Fruit fly (Drosophila melanogaster) whole organism, embryonic: ENCODE measurements around the gene Atac2.

Source experiments
- CG10565 ChIP-seq: fragments of 200-800 bp; sonication (Bioruptor generic); optimal IDR thresholded peaks from 3 replicates; lab custom pipeline; 2016; ENCODE audit warnings: missing biosample characterization, mild to moderate bottlenecking, missing genetic modification characterization
- CG10959 ChIP-seq: fragments of 200-800 bp; sonication (Bioruptor generic); IDR thresholded peaks from 2 replicates; pipeline ENCODE4 v1.3.6; 2022; ENCODE audit warnings: missing biosample characterization, missing genetic modification characterization
- CG10979 ChIP-seq: fragments of 200-800 bp; sonication (Bioruptor generic); optimal IDR thresholded peaks from 2 replicates; lab custom pipeline; 2018; ENCODE audit warnings: missing biosample characterization, mild to moderate bottlenecking, missing genetic modification characterization, moderate library complexity
- CG11085 ChIP-seq: fragments of 200-800 bp; sonication (Bioruptor generic); IDR thresholded peaks from 2 replicates; pipeline ENCODE4 v1.3.6; 2022; ENCODE audit warnings: missing biosample characterization, missing genetic modification characterization
- CG12155 ChIP-seq: fragments of 200-800 bp; sonication (Bioruptor generic); optimal IDR thresholded peaks from 3 replicates; lab custom pipeline; 2016; ENCODE audit warnings: missing biosample characterization, missing genetic modification characterization
- CG13775 ChIP-seq: fragments of 200-800 bp; sonication (Bioruptor generic); optimal IDR thresholded peaks from 3 replicates; lab custom pipeline; 2017; ENCODE audit warnings: missing biosample characterization, mild to moderate bottlenecking, missing genetic modification characterization
- CG15269 ChIP-seq: fragments of 200-800 bp; sonication (Bioruptor generic); optimal IDR thresholded peaks from 2 replicates; lab custom pipeline; 2018; ENCODE audit warnings: missing biosample characterization, mild to moderate bottlenecking, missing genetic modification characterization, moderate library complexity
- CG1603 ChIP-seq: fragments of 200-800 bp; sonication (Bioruptor generic); optimal IDR thresholded peaks from 2 replicates; lab custom pipeline; 2019; ENCODE audit warnings: missing biosample characterization, mild to moderate bottlenecking, missing genetic modification characterization, moderate library complexity
- CG17802 ChIP-seq: fragments of 200-800 bp; sonication (Bioruptor generic); optimal IDR thresholded peaks from 2 replicates; lab custom pipeline; 2018; ENCODE audit warnings: missing biosample characterization, mild to moderate bottlenecking, missing genetic modification characterization, moderate library complexity
- CG2120 ChIP-seq: fragments of 200-800 bp; sonication (Bioruptor generic); optimal IDR thresholded peaks from 3 replicates; lab custom pipeline; 2016; ENCODE audit warnings: missing biosample characterization, missing genetic modification characterization
- CG32532 ChIP-seq: fragments of 200-800 bp; sonication (Bioruptor generic); IDR thresholded peaks from 2 replicates; pipeline ENCODE4 v1.3.6; 2022; ENCODE audit warnings: missing biosample characterization, missing genetic modification characterization
- CG3407 ChIP-seq: fragments of 200-800 bp; sonication (Bioruptor generic); optimal IDR thresholded peaks from 2 replicates; lab custom pipeline; 2018; ENCODE audit warnings: missing biosample characterization, mild to moderate bottlenecking, missing genetic modification characterization
- CG3995 ChIP-seq: fragments of 200-800 bp; sonication (Bioruptor generic); optimal IDR thresholded peaks from 3 replicates; lab custom pipeline; 2016; ENCODE audit warnings: missing biosample characterization, missing genetic modification characterization
- CG4854 ChIP-seq: fragments of 200-800 bp; sonication (Bioruptor generic); optimal IDR thresholded peaks from 2 replicates; lab custom pipeline; 2016; ENCODE audit warnings: missing biosample characterization, missing genetic modification characterization, inconsistent platforms
- CG8944 ChIP-seq: fragments of 200-800 bp; sonication (Bioruptor generic); optimal IDR thresholded peaks from 3 replicates; lab custom pipeline; 2016; ENCODE audit warnings: missing biosample characterization, missing genetic modification characterization
- CG9727 ChIP-seq: fragments of 200-800 bp; sonication (Bioruptor generic); optimal IDR thresholded peaks from 3 replicates; lab custom pipeline; 2017; ENCODE audit warnings: missing biosample characterization, mild to moderate bottlenecking, missing genetic modification characterization
- Deaf1 ChIP-seq: fragments of 200-800 bp; optimal IDR thresholded peaks from 3 replicates; lab custom pipeline; 2019; ENCODE audit warnings: missing biosample characterization, mild to moderate bottlenecking, missing genetic modification characterization, moderate library complexity
- Dfd ChIP-seq, 2 experiments: fragments of >200 bp; optimal IDR thresholded peaks; 2 replicates each; lab custom pipeline; 2017; ENCODE audit warnings: missing biosample characterization in 2 of 2, missing genetic modification characterization in 2 of 2
- Fer2 ChIP-seq: fragments of 200-800 bp; sonication (Bioruptor generic); optimal IDR thresholded peaks from 2 replicates; lab custom pipeline; 2018; ENCODE audit warnings: missing biosample characterization, mild to moderate bottlenecking, missing genetic modification characterization, moderate library complexity
- Hand ChIP-seq: fragments of 200-800 bp; sonication (Bioruptor generic); optimal IDR thresholded peaks from 2 replicates; lab custom pipeline; 2017; ENCODE audit warnings: mild to moderate bottlenecking, missing biosample characterization, missing genetic modification reagents, missing genetic modification characterization
- Hmx ChIP-seq: fragments of 200-800 bp; sonication (Bioruptor generic); optimal IDR thresholded peaks from 2 replicates; lab custom pipeline; 2016; ENCODE audit warnings: missing biosample characterization, missing genetic modification characterization
- Hsf ChIP-seq: fragments of 200-800 bp; sonication (Bioruptor generic); optimal IDR thresholded peaks from 3 replicates; lab custom pipeline; 2016; ENCODE audit warnings: missing biosample characterization, missing genetic modification characterization
- Mad ChIP-seq: fragments of 200-800 bp; sonication (Bioruptor generic); optimal IDR thresholded peaks from 2 replicates; lab custom pipeline; 2016; ENCODE audit warnings: missing biosample characterization, missing genetic modification characterization
- NC2β ChIP-seq: fragments of 200-800 bp; sonication (Bioruptor generic); optimal IDR thresholded peaks from 2 replicates; lab custom pipeline; 2016; ENCODE audit warnings: missing biosample characterization, missing genetic modification characterization
- NfI ChIP-seq: fragments of 200-800 bp; sonication (Bioruptor generic); optimal IDR thresholded peaks from 3 replicates; lab custom pipeline; 2018; ENCODE audit warnings: missing biosample characterization, mild to moderate bottlenecking, missing genetic modification characterization, moderate library complexity
- ab ChIP-seq: fragments of 200-800 bp; sonication (Bioruptor generic); optimal IDR thresholded peaks from 2 replicates; lab custom pipeline; 2016; ENCODE audit warnings: missing biosample characterization, missing genetic modification characterization
- ac ChIP-seq: fragments of 200-800 bp; sonication (Bioruptor generic); optimal IDR thresholded peaks from 3 replicates; lab custom pipeline; 2017; ENCODE audit warnings: missing biosample characterization, mild to moderate bottlenecking, missing genetic modification characterization
- aop ChIP-seq: fragments of 200-800 bp; sonication (Bioruptor generic); IDR thresholded peaks from 2 replicates; pipeline ENCODE4 v1.3.6; 2022; ENCODE audit warnings: missing biosample characterization, missing genetic modification characterization
- br ChIP-seq: fragments of >200 bp; optimal IDR thresholded peaks from 2 replicates; lab custom pipeline; 2017
- cas ChIP-seq: fragments of 200-800 bp; sonication (Bioruptor generic); IDR thresholded peaks from 2 replicates; pipeline ENCODE4 v1.3.6; 2022; ENCODE audit warnings: missing biosample characterization, missing genetic modification characterization
- chn ChIP-seq: fragments of 200-800 bp; sonication (Bioruptor generic); optimal IDR thresholded peaks from 2 replicates; lab custom pipeline; 2016; ENCODE audit warnings: missing biosample characterization, missing genetic modification characterization
- disco-r ChIP-seq: fragments of 200-800 bp; sonication (Bioruptor generic); optimal IDR thresholded peaks from 2 replicates; lab custom pipeline; 2016; ENCODE audit warnings: missing biosample characterization, missing genetic modification characterization
- emc ChIP-seq: fragments of 200-800 bp; sonication (Bioruptor generic); optimal IDR thresholded peaks from 2 replicates; lab custom pipeline; 2016; ENCODE audit warnings: missing biosample characterization, missing genetic modification characterization
- ems ChIP-seq: fragments of 200-800 bp; sonication (Bioruptor generic); optimal IDR thresholded peaks from 3 replicates; lab custom pipeline; 2016; ENCODE audit warnings: missing biosample characterization, missing genetic modification characterization
- ham ChIP-seq: fragments of 200-800 bp; sonication (Bioruptor generic); IDR thresholded peaks from 2 replicates; pipeline ENCODE4 v1.3.6; 2022; ENCODE audit warnings: missing biosample characterization, missing genetic modification characterization
- hbn ChIP-seq: fragments of 200-800 bp; sonication (Bioruptor generic); IDR thresholded peaks from 2 replicates; pipeline ENCODE4 v1.3.6; 2022; ENCODE audit warnings: missing biosample characterization, missing genetic modification characterization; ENCODE audit not compliant: partially characterized antibody
- insv ChIP-seq, 2 experiments: fragments of 200-800 bp; sonication (Bioruptor generic); optimal IDR thresholded peaks; 3 replicates each; lab custom pipeline; 2016 to 2018; ENCODE audit warnings: missing biosample characterization in 2 of 2, missing genetic modification characterization in 2 of 2
- jigr1 ChIP-seq: fragments of 200-800 bp; sonication (Bioruptor generic); IDR thresholded peaks from 3 replicates; pipeline ENCODE4 v1.3.6; 2022; ENCODE audit warnings: missing biosample characterization, missing genetic modification characterization
- kay ChIP-seq: fragments of 200-800 bp; sonication (Bioruptor generic); optimal IDR thresholded peaks from 2 replicates; lab custom pipeline; 2016; ENCODE audit warnings: missing biosample characterization, missing genetic modification characterization
- kni ChIP-seq: fragments of 200-800 bp; sonication (Bioruptor generic); optimal IDR thresholded peaks from 3 replicates; lab custom pipeline; 2017; ENCODE audit warnings: mild to moderate bottlenecking, missing biosample characterization, missing genetic modification reagents, missing genetic modification characterization
- lbe ChIP-seq: fragments of 200-800 bp; sonication (Bioruptor generic); optimal IDR thresholded peaks from 2 replicates; lab custom pipeline; 2016; ENCODE audit warnings: missing biosample characterization, mild to moderate bottlenecking, missing genetic modification characterization
- lmd ChIP-seq: fragments of 200-800 bp; sonication (Bioruptor generic); IDR thresholded peaks from 2 replicates; pipeline ENCODE4 v1.3.6; 2022; ENCODE audit warnings: missing biosample characterization, missing genetic modification characterization
- nmo ChIP-seq: fragments of 200-800 bp; sonication (Bioruptor generic); optimal IDR thresholded peaks from 2 replicates; lab custom pipeline; 2018; ENCODE audit warnings: missing biosample characterization, mild to moderate bottlenecking, missing genetic modification characterization, moderate library complexity
- odd ChIP-seq: fragments of 200-800 bp; sonication (Bioruptor generic); optimal IDR thresholded peaks from 2 replicates; lab custom pipeline; 2017; ENCODE audit warnings: missing biosample characterization, mild to moderate bottlenecking, missing genetic modification characterization
- org-1 ChIP-seq: fragments of 200-800 bp; sonication (Bioruptor generic); optimal IDR thresholded peaks from 2 replicates; lab custom pipeline; 2017; ENCODE audit warnings: missing biosample characterization, missing genetic modification characterization
- pita ChIP-seq: fragments of 200-800 bp; sonication (Bioruptor generic); optimal IDR thresholded peaks from 2 replicates; lab custom pipeline; 2017; ENCODE audit warnings: missing biosample characterization, mild to moderate bottlenecking, missing genetic modification characterization
- pros ChIP-seq: fragments of 200-800 bp; sonication (Bioruptor generic); optimal IDR thresholded peaks from 3 replicates; lab custom pipeline; 2019; ENCODE audit warnings: missing biosample characterization, mild to moderate bottlenecking, missing genetic modification characterization, moderate library complexity
- ro ChIP-seq: fragments of 200-800 bp; sonication (Bioruptor generic); IDR thresholded peaks from 2 replicates; pipeline ENCODE4 v1.3.6; 2022; ENCODE audit warnings: missing biosample characterization, missing genetic modification characterization
- row ChIP-seq: fragments of 200-800 bp; sonication (Bioruptor generic); IDR thresholded peaks from 3 replicates; pipeline ENCODE4 v1.3.6; 2022; ENCODE audit warnings: missing biosample characterization, missing genetic modification characterization
- schlank ChIP-seq: fragments of 200-800 bp; sonication (Bioruptor generic); optimal IDR thresholded peaks from 2 replicates; lab custom pipeline; 2018; ENCODE audit warnings: missing biosample characterization, mild to moderate bottlenecking, missing genetic modification characterization
- usp ChIP-seq: fragments of >200 bp; optimal IDR thresholded peaks from 2 replicates; lab custom pipeline; 2017; ENCODE audit warnings: missing biosample characterization, missing genetic modification characterization
- zfh1 ChIP-seq: fragments of 200-800 bp; sonication (Bioruptor generic); IDR thresholded peaks from 3 replicates; pipeline ENCODE4 v1.3.6; 2022; ENCODE audit warnings: missing biosample characterization, missing genetic modification characterization

The Atac2 gene

dm6 chr2L:18571724-18572427, 40.2 kb downstream of the Atac2 start (continued):
- TF ChIP-seq CG13775 (GFP tag; lab: Kevin White, UChicago), result no peak
- TF ChIP-seq CG1603 (tag; lab: Kevin White, UChicago), result no peak
- no peak for TF ChIP-seq CG8944 (GFP tag; lab: Kevin White, UChicago)
- no peak; the same call in 1 of the 2 replicates for TF ChIP-seq CG32532 (GFP tag; lab: Robert Waterston, UW)
- no peak for TF ChIP-seq CG10959 (GFP tag; lab: Robert Waterston, UW)
- TF ChIP-seq schlank, result no peak
- TF ChIP-seq pros, result no peak
- no peak for TF ChIP-seq kni (GFP tag; lab: Kevin White, UChicago)
- TF ChIP-seq org-1 (GFP tag; lab: Kevin White, UChicago), result no peak
- no peak for TF ChIP-seq insv (GFP tag; optimal IDR thresholded peaks at IDR 0.05; lab: Kevin White, UChicago)
- no peak for TF ChIP-seq Dfd (GFP tag; optimal IDR thresholded peaks at IDR 0.05; lab: Kevin White, UChicago)
- TF ChIP-seq odd (GFP tag; lab: Kevin White, UChicago), result no peak
- no peak for TF ChIP-seq Hsf (GFP tag; lab: Kevin White, UChicago)
- TF ChIP-seq chn, result no peak
- TF ChIP-seq CG9727 (GFP tag; lab: Kevin White, UChicago), result no peak
- TF ChIP-seq ro (GFP tag; lab: Robert Waterston, UW), result no peak
- no peak for TF ChIP-seq CG4854
- TF ChIP-seq disco-r, result no peak
- no peak for TF ChIP-seq aop (GFP tag; lab: Robert Waterston, UW)
- TF ChIP-seq ac (GFP tag; lab: Kevin White, UChicago), result no peak
- no peak for TF ChIP-seq emc (GFP tag; lab: Kevin White, UChicago)
- TF ChIP-seq Hand (GFP tag; lab: Kevin White, UChicago), result no peak
- TF ChIP-seq CG11085 (GFP tag; lab: Robert Waterston, UW), result no peak
- peak; percentile 16 for TF ChIP-seq CG2120 (GFP tag; lab: Kevin White, UChicago)
- TF ChIP-seq br (lab: Kevin White, UChicago), result no peak
- TF ChIP-seq NfI, result peak; percentile 15
- no peak for TF ChIP-seq Fer2 (tag; lab: Kevin White, UChicago)
- TF ChIP-seq CG3407, result no peak
- no peak for TF ChIP-seq CG12155 (GFP tag; lab: Kevin White, UChicago)
- no peak for TF ChIP-seq CG10979 (tag; lab: Kevin White, UChicago)
- TF ChIP-seq ems (GFP tag; lab: Kevin White, UChicago), result no peak
- no peak for TF ChIP-seq lbe (GFP tag; lab: Kevin White, UChicago)
- no peak for TF ChIP-seq NC2β (GFP tag; lab: Kevin White, UChicago)
- TF ChIP-seq CG15269 (tag; lab: Kevin White, UChicago), result peak; percentile 3
- TF ChIP-seq row (GFP tag; lab: Robert Waterston, UW), result peak; percentile 59; the same call in 1 of the 3 replicates
- TF ChIP-seq cas (GFP tag; lab: Robert Waterston, UW), result 0 out of 2 replicates have a peak, but pooled peaks have one; percentile 27
- no peak for TF ChIP-seq usp (GFP tag; lab: Kevin White, UChicago)
- no peak for TF ChIP-seq jigr1
- TF ChIP-seq nmo, result no peak
- TF ChIP-seq ab (GFP tag; lab: Kevin White, UChicago), result no peak
- TF ChIP-seq Deaf1 (tag; lab: Kevin White, UChicago), result peak; percentile 83
- no peak for TF ChIP-seq kay (GFP tag; lab: Kevin White, UChicago)
- TF ChIP-seq CG3995 (GFP tag; lab: Kevin White, UChicago), result no peak
- no peak for TF ChIP-seq ham (GFP tag; lab: Robert Waterston, UW)
- TF ChIP-seq CG10565 (GFP tag; lab: Kevin White, UChicago), result no peak
- TF ChIP-seq CG17802, result no peak
- TF ChIP-seq Mad (GFP tag; lab: Kevin White, UChicago), result no peak
- TF ChIP-seq hbn (GFP tag; lab: Robert Waterston, UW), result no peak
- no peak for TF ChIP-seq pita (GFP tag; lab: Kevin White, UChicago)
- TF ChIP-seq Hmx (GFP tag; lab: Kevin White, UChicago), result no peak
- TF ChIP-seq zfh1 (GFP tag; lab: Robert Waterston, UW), result 0 out of 3 replicates have a peak, but pooled peaks have one; percentile 38
- TF ChIP-seq lmd, result no peak
